Worm (Caenorhabditis elegans) whole organism, L1 larva: ENCODE results near the gene C41A3.2.

ENCODE experiments used
- C04F5.9 ChIP-seq: sonication (generic microtip); optimal IDR thresholded peaks from 2 replicates; lab custom pipeline; 2016; ENCODE audit warnings: missing genetic modification characterization, missing compliant biosample characterization
- Y116A8C.19 ChIP-seq: sonication (generic microtip); optimal IDR thresholded peaks from 2 replicates; lab custom pipeline; 2016; ENCODE audit warnings: missing compliant biosample characterization, missing genetic modification characterization, borderline replicate concordance
- alr-1 ChIP-seq: fragments of 200-800 bp; sonication (Bioruptor generic); optimal IDR thresholded peaks from 2 replicates; lab custom pipeline; 2018; ENCODE audit warnings: borderline replicate concordance, mild to moderate bottlenecking, missing genetic modification characterization, missing compliant biosample characterization
- aly-2 ChIP-seq: fragments of 150-350 bp; optimal IDR thresholded peaks from 2 replicates; lab custom pipeline; 2014; ENCODE audit warnings: missing biosample characterization, missing genetic modification characterization
- ama-1 ChIP-seq: fragments of 150-350 bp; optimal IDR thresholded peaks from 2 replicates; lab custom pipeline; 2014
- blmp-1 ChIP-seq: fragments of 150-350 bp; optimal IDR thresholded peaks from 2 replicates; lab custom pipeline; 2014; ENCODE audit warnings: missing biosample characterization, missing genetic modification characterization
- ceh-63 ChIP-seq: fragments of 200-800 bp; sonication (Bioruptor generic); optimal IDR thresholded peaks from 2 replicates; lab custom pipeline; 2018; ENCODE audit warnings: mild to moderate bottlenecking, missing genetic modification characterization, missing compliant biosample characterization
- ceh-82 ChIP-seq, 3 experiments: fragments of 150-350 bp in 1 of 3; sonication (generic microtip) in 2 of 3; optimal IDR thresholded peaks; 2 replicates each; lab custom pipeline; 2014 to 2017; ENCODE audit warnings: missing biosample characterization in 3 of 3, missing genetic modification characterization in 3 of 3
- ceh-90 ChIP-seq: sonication (generic microtip); optimal IDR thresholded peaks from 2 replicates; lab custom pipeline; 2016; ENCODE audit warnings: missing genetic modification characterization, missing compliant biosample characterization
- dsc-1 ChIP-seq: sonication (generic microtip); optimal IDR thresholded peaks from 2 replicates; lab custom pipeline; 2016; ENCODE audit warnings: mild to moderate bottlenecking, missing genetic modification characterization, missing compliant biosample characterization
- efl-1 ChIP-seq, 4 experiments: fragments of 150-350 bp; optimal IDR thresholded peaks in 3 of 4; peaks in 1 of 4; 1 replicate in 1 of 4; 2 replicates in 3 of 4; lab custom pipeline; 2014; ENCODE audit warnings: missing biosample characterization in 2 of 4, missing genetic modification characterization in 2 of 4, missing genetic modification reagents in 2 of 4
- egl-13 ChIP-seq: sonication (generic microtip); optimal IDR thresholded peaks from 2 replicates; lab custom pipeline; 2016; ENCODE audit warnings: missing genotype, missing genetic modification reagents, missing genetic modification characterization, missing compliant biosample characterization
- elt-2 ChIP-seq: sonication (generic microtip); optimal IDR thresholded peaks from 2 replicates; lab custom pipeline; 2016; ENCODE audit warnings: missing genetic modification characterization, mild to moderate bottlenecking, inconsistent platforms, missing compliant biosample characterization, missing genetic modification reagents
- ets-5 ChIP-seq: fragments of 200-800 bp; sonication (Bioruptor generic); IDR thresholded peaks from 2 replicates; pipeline ENCODE4 v1.3.6; 2022; ENCODE audit warnings: missing genetic modification characterization, missing compliant biosample characterization
- fkh-10 ChIP-seq: sonication (generic microtip); optimal IDR thresholded peaks from 2 replicates; lab custom pipeline; 2017; ENCODE audit warnings: missing biosample characterization, missing genetic modification reagents, missing genetic modification characterization
- fkh-8 ChIP-seq: sonication (generic microtip); optimal IDR thresholded peaks from 2 replicates; lab custom pipeline; 2016; ENCODE audit warnings: mild to moderate bottlenecking, missing genetic modification characterization, missing compliant biosample characterization
- fos-1 ChIP-seq: fragments of 150-350 bp; optimal IDR thresholded peaks from 2 replicates; lab custom pipeline; 2014; ENCODE audit warnings: missing biosample characterization, missing genetic modification characterization
- hlh-17 ChIP-seq: fragments of 200-800 bp; sonication (Bioruptor generic); optimal IDR thresholded peaks from 2 replicates; lab custom pipeline; 2018; ENCODE audit warnings: missing genetic modification characterization, mild to moderate bottlenecking, missing compliant biosample characterization, moderate library complexity, borderline replicate concordance
- hlh-4 ChIP-seq: sonication (generic microtip); optimal IDR thresholded peaks from 2 replicates; lab custom pipeline; 2016; ENCODE audit warnings: mild to moderate bottlenecking, missing genetic modification characterization, missing compliant biosample characterization
- hpl-2 ChIP-seq: fragments of 150-350 bp; optimal IDR thresholded peaks from 2 replicates; lab custom pipeline; 2014; ENCODE audit warnings: missing biosample characterization, missing genetic modification reagents, missing genetic modification characterization
- lin-14 ChIP-seq: fragments of 200-800 bp; sonication (Bioruptor generic); optimal IDR thresholded peaks from 2 replicates; lab custom pipeline; 2018; ENCODE audit warnings: mild to moderate bottlenecking, missing genetic modification characterization, moderate library complexity, missing compliant biosample characterization
- lin-15B ChIP-seq: fragments of 150-350 bp; sonication (generic microtip); optimal IDR thresholded peaks from 3 replicates; lab custom pipeline; 2014; ENCODE audit warnings: missing biosample characterization, missing genetic modification characterization
- lin-35 ChIP-seq, 2 experiments: fragments of 150-350 bp; optimal IDR thresholded peaks; 2 replicates each; lab custom pipeline; 2014; ENCODE audit warnings: missing biosample characterization in 2 of 2, missing genetic modification characterization in 2 of 2, missing genetic modification reagents in 2 of 2
- lsy-2 ChIP-seq, 2 experiments: fragments of 150-350 bp; optimal IDR thresholded peaks; 2 replicates each; lab custom pipeline; 2014; ENCODE audit warnings: missing biosample characterization in 2 of 2, missing genetic modification characterization in 2 of 2
- mep-1 ChIP-seq: fragments of 150-350 bp; optimal IDR thresholded peaks from 2 replicates; lab custom pipeline; 2014; ENCODE audit warnings: missing biosample characterization, missing genetic modification characterization
- nhr-12 ChIP-seq: sonication (generic microtip); optimal IDR thresholded peaks from 2 replicates; lab custom pipeline; 2017; ENCODE audit warnings: missing biosample characterization, missing genetic modification characterization
- nhr-20 ChIP-seq: sonication (generic microtip); optimal IDR thresholded peaks from 2 replicates; lab custom pipeline; 2016; ENCODE audit warnings: mild to moderate bottlenecking, missing genetic modification characterization, missing compliant biosample characterization
- nhr-28 ChIP-seq: fragments of 150-350 bp; optimal IDR thresholded peaks from 2 replicates; lab custom pipeline; 2014; ENCODE audit warnings: missing biosample characterization, missing genetic modification characterization
- nhr-47 ChIP-seq: sonication (generic microtip); optimal IDR thresholded peaks from 2 replicates; lab custom pipeline; 2016; ENCODE audit warnings: mild to moderate bottlenecking, missing genetic modification characterization, moderate library complexity, missing compliant biosample characterization
- nhr-71 ChIP-seq: sonication (generic microtip); optimal IDR thresholded peaks from 2 replicates; lab custom pipeline; 2016; ENCODE audit warnings: mild to moderate bottlenecking, missing genetic modification characterization, moderate library complexity, missing compliant biosample characterization
- nhr-77 ChIP-seq: fragments of 150-350 bp; optimal IDR thresholded peaks from 2 replicates; lab custom pipeline; 2014; ENCODE audit warnings: missing biosample characterization, missing genetic modification characterization
- nhr-90 ChIP-seq: sonication (generic microtip); optimal IDR thresholded peaks from 2 replicates; lab custom pipeline; 2016; ENCODE audit warnings: mild to moderate bottlenecking, missing genetic modification characterization, missing compliant biosample characterization; ENCODE audit not compliant: poor library complexity
- skn-1 ChIP-seq: fragments of 150-350 bp; optimal IDR thresholded peaks from 2 replicates; lab custom pipeline; 2014; ENCODE audit warnings: missing biosample characterization, missing genetic modification characterization
- snpc-4 ChIP-seq: fragments of 150-350 bp; optimal IDR thresholded peaks from 2 replicates; lab custom pipeline; 2014; ENCODE audit warnings: missing biosample characterization, missing genetic modification characterization
- snu-23 ChIP-seq: sonication (generic microtip); optimal IDR thresholded peaks from 2 replicates; lab custom pipeline; 2016; ENCODE audit warnings: missing genetic modification characterization, missing compliant biosample characterization
- sptf-1 ChIP-seq: fragments of 150-350 bp; optimal IDR thresholded peaks from 2 replicates; lab custom pipeline; 2014; ENCODE audit warnings: missing biosample characterization, missing genetic modification characterization
- sup-37 ChIP-seq: fragments of 200-800 bp; sonication (Bioruptor generic); optimal IDR thresholded peaks from 2 replicates; lab custom pipeline; 2018; ENCODE audit warnings: mild to moderate bottlenecking, missing genetic modification characterization, missing compliant biosample characterization
- swsn-7 ChIP-seq: sonication (generic microtip); optimal IDR thresholded peaks from 2 replicates; lab custom pipeline; 2016; ENCODE audit warnings: missing genetic modification characterization, missing compliant biosample characterization
- tbx-2 ChIP-seq: sonication (generic microtip); optimal IDR thresholded peaks from 2 replicates; lab custom pipeline; 2016; ENCODE audit warnings: missing genetic modification characterization, missing compliant biosample characterization
- tlp-1 ChIP-seq: fragments of 150-350 bp; optimal IDR thresholded peaks from 2 replicates; lab custom pipeline; 2014; ENCODE audit warnings: missing biosample characterization, missing genetic modification characterization
- unc-130 ChIP-seq: fragments of 150-350 bp; optimal IDR thresholded peaks from 2 replicates; lab custom pipeline; 2017; ENCODE audit warnings: missing biosample characterization, missing genetic modification characterization, inconsistent platforms
- unc-86 ChIP-seq: sonication (generic microtip); optimal IDR thresholded peaks from 2 replicates; lab custom pipeline; 2016; ENCODE audit warnings: missing genetic modification characterization, missing compliant biosample characterization
- unc-98 ChIP-seq: fragments of 200-800 bp; sonication (Bioruptor generic); IDR thresholded peaks from 2 replicates; pipeline ENCODE4 v1.3.6; 2022; ENCODE audit warnings: missing genetic modification characterization, missing compliant biosample characterization
- ztf-4 ChIP-seq: fragments of 150-350 bp; optimal IDR thresholded peaks from 2 replicates; lab custom pipeline; 2014; ENCODE audit warnings: missing biosample characterization, missing genetic modification characterization

C41A3.2 gene

DNA sequence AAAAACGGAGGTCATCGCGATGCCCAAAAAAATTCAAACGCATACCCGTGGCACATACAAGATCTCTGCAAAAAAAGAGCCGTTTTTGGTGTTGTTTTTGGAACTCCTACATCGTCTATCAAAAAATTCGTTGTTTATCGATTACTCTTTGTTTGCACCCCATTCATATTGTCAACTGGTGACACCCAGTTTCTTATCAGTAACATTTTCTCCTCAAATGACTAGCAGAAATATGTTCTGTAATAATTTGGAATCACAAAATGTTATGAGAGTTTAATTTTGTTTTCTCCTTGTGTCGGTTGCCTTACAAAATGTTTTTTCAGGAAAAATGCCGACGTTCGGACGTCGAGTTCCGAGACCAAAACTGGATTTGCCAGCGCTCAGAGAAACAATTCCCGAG is 39.4 kb downstream of the C41A3.2 start, which contains the start of gene sek-4:
sek-4 (plus strand) TSS at position 318 of the 400 bp plus-strand sequence.
- TF ChIP-seq hlh-17 (GFP tag; lab: Kevin White, UChicago), result no peak
- no peak for TF ChIP-seq ama-1
- TF ChIP-seq elt-2 (tag; lab: Kevin White, UChicago), result peak; percentile 42
- TF ChIP-seq mep-1 (tag; lab: Kevin White, UChicago), result no peak

- no peak for TF ChIP-seq efl-1 (optimal IDR thresholded peaks at IDR 0.05; lab: Kevin White, UChicago)
- TF ChIP-seq efl-1 (GFP tag; optimal IDR thresholded peaks at IDR 0.05 in 1 of 2; lab: Kevin White, UChicago), result no peak
- no peak for TF ChIP-seq nhr-28 (tag; lab: Kevin White, UChicago)
- no peak for TF ChIP-seq hlh-17 (GFP tag; lab: Kevin White, UChicago)
- no peak for TF ChIP-seq blmp-1 (tag; lab: Kevin White, UChicago)
- TF ChIP-seq hpl-2 (GFP tag; lab: Kevin White, UChicago), result no peak
- no peak for TF ChIP-seq nhr-20 (tag; lab: Kevin White, UChicago)
- TF ChIP-seq nhr-90 (tag; lab: Kevin White, UChicago), result no peak
- no peak for TF ChIP-seq ztf-4
- TF ChIP-seq snpc-4 (tag; lab: Kevin White, UChicago), result no peak
- TF ChIP-seq Y116A8C.19 (tag; lab: Kevin White, UChicago), result no peak
- TF ChIP-seq C04F5.9, result no peak
- no peak for TF ChIP-seq unc-98
- no peak for TF ChIP-seq lin-15B (tag; lab: Kevin White, UChicago)
- TF ChIP-seq fkh-8 (tag; lab: Kevin White, UChicago), result no peak
- TF ChIP-seq, all 84 proteins: peak for 0
Measured at ce11 chrX:5373597-5373996, 40.6 kb downstream of the C41A3.2 start.

ce11 chrX:5372638-5373037 is 41.5 kb downstream of the C41A3.2 start, which contains the start of gene F35C8.8:
F35C8.8 (minus strand) TSS chrX:5372639.
- TF ChIP-seq lsy-2 (tag; optimal IDR thresholded peaks at IDR 0.05; lab: Kevin White, UChicago), result no peak
- no peak for TF ChIP-seq ets-5 (GFP tag; lab: Robert Waterston, UW)
- no peak for TF ChIP-seq sptf-1
- TF ChIP-seq lin-35 (GFP tag; optimal IDR thresholded peaks at IDR 0.05; lab: Kevin White, UChicago), result no peak
- TF ChIP-seq sup-37, result no peak
- TF ChIP-seq nhr-12 (tag; lab: Kevin White, UChicago), result no peak
- no peak for TF ChIP-seq tbx-2
- no peak for TF ChIP-seq alr-1 (tag; lab: Kevin White, UChicago)
- TF ChIP-seq hpl-2 (GFP tag; lab: Kevin White, UChicago), result no peak
- TF ChIP-seq aly-2 (tag; lab: Kevin White, UChicago), result no peak

ce11 chrX:5370605-5371004 is 43.5 kb downstream of the C41A3.2 start:
- TF ChIP-seq fkh-8 (tag; lab: Kevin White, UChicago) (no peak), efl-1 (optimal IDR thresholded peaks at IDR 0.05; lab: Kevin White, UChicago) (no peak), efl-1 (GFP tag; optimal IDR thresholded peaks at IDR 0.05 in 1 of 2; lab: Kevin White, UChicago) (peak in 1 of 2 experiments; percentile 53), dsc-1 (peak; percentile 77), egl-13 (peak; percentile 58)

ce11 chrX:5368220-5368619 is 45.9 kb downstream of the C41A3.2 start, which contains the start of gene jkk-1:
jkk-1 (plus strand) TSS chrX:5368468.
- TF ChIP-seq ceh-82 (tag; optimal IDR thresholded peaks at IDR 0.05; lab: Kevin White, UChicago), result peak; percentile 36 to 53 (median 39)
- TF ChIP-seq elt-2 (tag; lab: Kevin White, UChicago), result no peak
- TF ChIP-seq fkh-10 (GFP tag; lab: Kevin White, UChicago), result peak; percentile 52
- peak; percentile 29 for TF ChIP-seq unc-86 (tag; lab: Kevin White, UChicago)
- no peak for TF ChIP-seq skn-1 (tag; lab: Kevin White, UChicago)
- TF ChIP-seq nhr-77 (tag; lab: Kevin White, UChicago), result no peak
- no peak for TF ChIP-seq unc-98
- TF ChIP-seq ets-5 (GFP tag; lab: Robert Waterston, UW), result no peak
- no peak for TF ChIP-seq ceh-90
- TF ChIP-seq sup-37, result no peak
- peak; percentile 83 for TF ChIP-seq lin-14
- TF ChIP-seq hlh-4 (tag; lab: Kevin White, UChicago), result no peak
- TF ChIP-seq fkh-8 (tag; lab: Kevin White, UChicago), result peak; percentile 58
- TF ChIP-seq ceh-63 (GFP tag; lab: Kevin White, UChicago), result no peak
- no peak for TF ChIP-seq mep-1 (tag; lab: Kevin White, UChicago)
- TF ChIP-seq sptf-1, result no peak
- no peak for TF ChIP-seq aly-2 (tag; lab: Kevin White, UChicago)
- TF ChIP-seq unc-130 (tag; lab: Kevin White, UChicago), result no peak
- TF ChIP-seq alr-1 (tag; lab: Kevin White, UChicago), result no peak
- TF ChIP-seq nhr-71 (tag; lab: Kevin White, UChicago), result peak; percentile 34
- TF ChIP-seq swsn-7, result peak; percentile 10
- peak; percentile 14 for TF ChIP-seq snu-23 (GFP tag; lab: Kevin White, UChicago)
- TF ChIP-seq nhr-47 (tag; lab: Kevin White, UChicago), result peak; percentile 53
- no peak for TF ChIP-seq fos-1
- TF ChIP-seq lin-35 (GFP tag; optimal IDR thresholded peaks at IDR 0.05; lab: Kevin White, UChicago), result peak in 1 of 2 experiments; percentile 3
- no peak for TF ChIP-seq tlp-1 (tag; lab: Kevin White, UChicago)
